Worm (Caenorhabditis elegans) whole organism, late embryonic: ENCODE data around the gene ptr-25.

ENCODE experiments used
- C08G9.2 ChIP-seq: sonication (generic microtip); optimal IDR thresholded peaks from 2 replicates; lab custom pipeline; 2016; ENCODE audit warnings: mild to moderate bottlenecking, missing genetic modification characterization, moderate library complexity, missing compliant biosample characterization
- C38D4.7 ChIP-seq: fragments of 200-800 bp; sonication (Bioruptor generic); optimal IDR thresholded peaks from 2 replicates; lab custom pipeline; 2018; ENCODE audit warnings: mild to moderate bottlenecking, missing genetic modification characterization, moderate library complexity, missing compliant biosample characterization
- F13H6.1 ChIP-seq: sonication (generic microtip); optimal IDR thresholded peaks from 2 replicates; lab custom pipeline; 2016; ENCODE audit warnings: missing genetic modification characterization, missing compliant biosample characterization
- K02D7.2 ChIP-seq: sonication (generic microtip); optimal IDR thresholded peaks from 2 replicates; lab custom pipeline; 2017; ENCODE audit warnings: mild to moderate bottlenecking, missing genetic modification characterization, missing compliant biosample characterization
- K09A11.1 ChIP-seq: sonication (generic microtip); optimal IDR thresholded peaks from 2 replicates; lab custom pipeline; 2017; ENCODE audit warnings: antibody characterized with exemption, mild to moderate bottlenecking, missing genetic modification characterization, missing compliant biosample characterization; ENCODE audit not compliant: insufficient read depth
- Y22D7AL.16 ChIP-seq: sonication (generic microtip); optimal IDR thresholded peaks from 2 replicates; lab custom pipeline; 2016; ENCODE audit warnings: missing genetic modification characterization, missing compliant biosample characterization
- ahr-1 ChIP-seq: sonication (generic microtip); optimal IDR thresholded peaks from 2 replicates; lab custom pipeline; 2016; ENCODE audit warnings: missing genetic modification characterization, missing compliant biosample characterization
- ceh-14 ChIP-seq: sonication (generic microtip); optimal IDR thresholded peaks from 2 replicates; lab custom pipeline; 2016; ENCODE audit warnings: missing genotype, missing genetic modification characterization, missing compliant biosample characterization
- ceh-2 ChIP-seq: sonication (generic microtip); optimal IDR thresholded peaks from 2 replicates; lab custom pipeline; 2016; ENCODE audit warnings: missing genotype, missing genetic modification characterization, missing compliant biosample characterization
- ceh-22 ChIP-seq: sonication (generic microtip); optimal IDR thresholded peaks from 2 replicates; lab custom pipeline; 2017; ENCODE audit warnings: missing biosample characterization, missing genetic modification characterization
- ceh-30 ChIP-seq: fragments of 150-350 bp; optimal IDR thresholded peaks from 2 replicates; lab custom pipeline; 2014; ENCODE audit warnings: missing biosample characterization, missing genetic modification characterization
- ceh-31 ChIP-seq: sonication (generic microtip); optimal IDR thresholded peaks from 2 replicates; lab custom pipeline; 2016; ENCODE audit warnings: missing genetic modification characterization, missing compliant biosample characterization
- ceh-48 ChIP-seq: sonication (generic microtip); optimal IDR thresholded peaks from 2 replicates; lab custom pipeline; 2016; ENCODE audit warnings: missing genetic modification characterization, inconsistent platforms, missing compliant biosample characterization
- ceh-6 ChIP-seq: fragments of 200-800 bp; sonication (Bioruptor generic); optimal IDR thresholded peaks from 2 replicates; lab custom pipeline; 2018; ENCODE audit warnings: mild to moderate bottlenecking, missing genetic modification characterization, missing compliant biosample characterization
- che-1 ChIP-seq: sonication (generic microtip); optimal IDR thresholded peaks from 2 replicates; lab custom pipeline; 2016; ENCODE audit warnings: mild to moderate bottlenecking, missing genetic modification characterization, missing compliant biosample characterization
- dmd-4 ChIP-seq: sonication (generic microtip); optimal IDR thresholded peaks from 2 replicates; lab custom pipeline; 2016; ENCODE audit warnings: borderline replicate concordance, missing genetic modification characterization, missing compliant biosample characterization
- dve-1 ChIP-seq: sonication (generic microtip); optimal IDR thresholded peaks from 2 replicates; lab custom pipeline; 2017; ENCODE audit warnings: antibody characterized with exemption, mild to moderate bottlenecking, missing genetic modification characterization, missing compliant biosample characterization
- elt-4 ChIP-seq: sonication (generic microtip); optimal IDR thresholded peaks from 2 replicates; lab custom pipeline; 2016; ENCODE audit warnings: missing genetic modification characterization, missing compliant biosample characterization
- ets-4 ChIP-seq: sonication (generic microtip); optimal IDR thresholded peaks from 2 replicates; lab custom pipeline; 2016; ENCODE audit warnings: missing genetic modification characterization, missing compliant biosample characterization
- eyg-1 ChIP-seq: sonication (generic microtip); optimal IDR thresholded peaks from 2 replicates; lab custom pipeline; 2016; ENCODE audit warnings: missing genotype, missing genetic modification characterization, missing compliant biosample characterization
- fkh-10 ChIP-seq: fragments of 150-350 bp; optimal IDR thresholded peaks from 2 replicates; lab custom pipeline; 2014; ENCODE audit warnings: missing biosample characterization, missing genetic modification reagents, missing genetic modification characterization
- fkh-6 ChIP-seq: sonication (generic microtip); optimal IDR thresholded peaks from 2 replicates; lab custom pipeline; 2016; ENCODE audit warnings: missing genetic modification characterization, missing compliant biosample characterization
- gmeb-2 ChIP-seq: sonication (generic microtip); optimal IDR thresholded peaks from 2 replicates; lab custom pipeline; 2016; ENCODE audit warnings: missing genetic modification characterization, inconsistent platforms, missing compliant biosample characterization
- hlh-13 ChIP-seq: fragments of 200-800 bp; sonication (Bioruptor generic); optimal IDR thresholded peaks from 2 replicates; lab custom pipeline; 2018; ENCODE audit warnings: mild to moderate bottlenecking, missing genetic modification characterization, missing compliant biosample characterization
- hlh-15 ChIP-seq: sonication (generic microtip); optimal IDR thresholded peaks from 2 replicates; lab custom pipeline; 2016; ENCODE audit warnings: missing genetic modification characterization, missing compliant biosample characterization
- hlh-30 ChIP-seq: sonication (generic microtip); optimal IDR thresholded peaks from 2 replicates; lab custom pipeline; 2017; ENCODE audit warnings: antibody characterized with exemption, missing genetic modification characterization, missing compliant biosample characterization; ENCODE audit not compliant: insufficient read depth
- hlh-6 ChIP-seq: sonication (generic microtip); optimal IDR thresholded peaks from 2 replicates; lab custom pipeline; 2016; ENCODE audit warnings: missing genotype, missing genetic modification characterization, missing compliant biosample characterization
- hlh-8 ChIP-seq: sonication (generic microtip); optimal IDR thresholded peaks from 2 replicates; lab custom pipeline; 2016; ENCODE audit warnings: missing genotype, missing genetic modification characterization, missing compliant biosample characterization
- lim-6 ChIP-seq: sonication (generic microtip); optimal IDR thresholded peaks from 2 replicates; lab custom pipeline; 2016; ENCODE audit warnings: missing genetic modification characterization, missing compliant biosample characterization
- mec-3 ChIP-seq: sonication (generic microtip); optimal IDR thresholded peaks from 2 replicates; lab custom pipeline; 2016; ENCODE audit warnings: borderline replicate concordance, missing genetic modification characterization, missing compliant biosample characterization
- nfya-1 ChIP-seq: sonication (generic microtip); optimal IDR thresholded peaks from 2 replicates; lab custom pipeline; 2017; ENCODE audit warnings: missing genetic modification characterization, mild to moderate bottlenecking, missing compliant biosample characterization, antibody characterized with exemption, moderate library complexity
- npax-4 ChIP-seq: sonication (generic microtip); optimal IDR thresholded peaks from 2 replicates; lab custom pipeline; 2016; ENCODE audit warnings: missing genetic modification characterization, missing compliant biosample characterization
- odd-2 ChIP-seq: sonication (generic microtip); optimal IDR thresholded peaks from 2 replicates; lab custom pipeline; 2017; ENCODE audit warnings: antibody characterized with exemption, mild to moderate bottlenecking, missing genetic modification characterization, missing compliant biosample characterization
- pag-3 ChIP-seq: sonication (generic microtip); optimal IDR thresholded peaks from 2 replicates; lab custom pipeline; 2016; ENCODE audit warnings: missing compliant biosample characterization, missing genetic modification characterization, borderline replicate concordance
- pat-9 ChIP-seq: fragments of 200-800 bp; sonication (Bioruptor generic); optimal IDR thresholded peaks from 2 replicates; lab custom pipeline; 2018; ENCODE audit warnings: mild to moderate bottlenecking, missing genetic modification characterization, moderate library complexity, missing compliant biosample characterization
- pax-1 ChIP-seq: fragments of 150-350 bp; optimal IDR thresholded peaks from 2 replicates; lab custom pipeline; 2014; ENCODE audit warnings: missing biosample characterization, missing genetic modification characterization
- pha-2 ChIP-seq: sonication (generic microtip); optimal IDR thresholded peaks from 2 replicates; lab custom pipeline; 2017; ENCODE audit warnings: mild to moderate bottlenecking, missing genetic modification characterization, missing compliant biosample characterization
- pqm-1 ChIP-seq: sonication (generic microtip); optimal IDR thresholded peaks from 2 replicates; lab custom pipeline; 2016; ENCODE audit warnings: missing genetic modification characterization, missing compliant biosample characterization
- pros-1 ChIP-seq: fragments of 150-350 bp; optimal IDR thresholded peaks from 2 replicates; lab custom pipeline; 2014; ENCODE audit warnings: missing biosample characterization, missing genetic modification reagents, missing genetic modification characterization
- ref-2 ChIP-seq: sonication (generic microtip); optimal IDR thresholded peaks from 2 replicates; lab custom pipeline; 2016; ENCODE audit warnings: missing genetic modification characterization, missing compliant biosample characterization
- rnt-1 ChIP-seq: sonication (generic microtip); optimal IDR thresholded peaks from 2 replicates; lab custom pipeline; 2016; ENCODE audit warnings: missing genetic modification characterization, missing compliant biosample characterization
- sdc-2 ChIP-seq: sonication (generic microtip); optimal IDR thresholded peaks from 2 replicates; lab custom pipeline; 2016; ENCODE audit warnings: missing genotype, missing genetic modification characterization, missing compliant biosample characterization
- sox-4 ChIP-seq: sonication (generic microtip); optimal IDR thresholded peaks from 2 replicates; lab custom pipeline; 2017; ENCODE audit warnings: mild to moderate bottlenecking, missing genetic modification characterization, inconsistent platforms, missing compliant biosample characterization
- syd-9 ChIP-seq: sonication (generic microtip); optimal IDR thresholded peaks from 2 replicates; lab custom pipeline; 2016; ENCODE audit warnings: mild to moderate bottlenecking, missing genetic modification characterization, moderate library complexity, missing compliant biosample characterization
- tbx-7 ChIP-seq: sonication (generic microtip); optimal IDR thresholded peaks from 2 replicates; lab custom pipeline; 2016; ENCODE audit warnings: missing genotype, missing genetic modification characterization, missing compliant biosample characterization
- ttx-3 ChIP-seq: sonication (generic microtip); optimal IDR thresholded peaks from 2 replicates; lab custom pipeline; 2016; ENCODE audit warnings: missing genetic modification reagents, missing genetic modification characterization, missing compliant biosample characterization
- unc-42 ChIP-seq: sonication (generic microtip); optimal IDR thresholded peaks from 2 replicates; lab custom pipeline; 2016; ENCODE audit warnings: missing genotype, missing genetic modification characterization, missing compliant biosample characterization
- unc-86 ChIP-seq: sonication (generic microtip); optimal IDR thresholded peaks from 2 replicates; lab custom pipeline; 2016; ENCODE audit warnings: missing genetic modification characterization, missing compliant biosample characterization
- zip-5 ChIP-seq: sonication (generic microtip); optimal IDR thresholded peaks from 2 replicates; lab custom pipeline; 2016; ENCODE audit warnings: missing genetic modification characterization, missing compliant biosample characterization

The ptr-25 gene

DNA sequence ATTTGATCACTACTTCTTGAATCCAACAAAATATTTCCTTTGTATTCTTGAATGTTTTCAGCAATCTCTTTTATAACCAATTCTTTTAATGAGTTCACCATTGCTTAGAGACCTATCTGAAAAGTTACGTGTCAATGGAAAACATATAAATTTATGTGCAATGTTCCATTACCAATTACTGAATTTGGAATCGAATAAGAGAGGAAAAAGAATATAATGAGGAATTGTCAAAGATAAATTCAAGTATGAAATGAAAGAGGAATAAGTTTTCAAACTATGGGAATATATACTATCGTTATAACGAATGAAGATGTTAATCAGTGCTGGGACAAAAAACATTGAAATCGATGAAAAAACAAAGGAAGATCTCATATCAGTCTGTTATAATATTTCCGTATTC is 36.9 kb upstream of the ptr-25 start, which contains the start of gene H04D03.4:
TSS of gene H04D03.4 (minus strand) at position 101 of the 400 bp plus-strand sequence.
- TF ChIP-seq pros-1 (tag; lab: Kevin White, UChicago) (no peak), dmd-4 (tag; lab: Kevin White, UChicago) (no peak), hlh-6 (tag; lab: Kevin White, UChicago) (no peak), pqm-1 (tag; lab: Kevin White, UChicago) (no peak), che-1 (tag; lab: Kevin White, UChicago) (no peak), syd-9 (no peak), unc-86 (tag; lab: Kevin White, UChicago) (no peak), tbx-7 (no peak), ceh-2 (tag; lab: Kevin White, UChicago) (no peak), pha-2 (tag; lab: Kevin White, UChicago) (no peak), sox-4 (no peak), C08G9.2 (no peak), ceh-6 (GFP tag; lab: Kevin White, UChicago) (no peak), Y22D7AL.16 (tag; lab: Kevin White, UChicago) (no peak), unc-42 (no peak), ets-4 (tag; lab: Kevin White, UChicago) (no peak), pax-1 (no peak), K09A11.1 (no peak), C38D4.7 (GFP tag; lab: Kevin White, UChicago) (no peak), ref-2 (tag; lab: Kevin White, UChicago) (no peak)
- TF ChIP-seq, all 69 proteins: peak for 0

DNA sequence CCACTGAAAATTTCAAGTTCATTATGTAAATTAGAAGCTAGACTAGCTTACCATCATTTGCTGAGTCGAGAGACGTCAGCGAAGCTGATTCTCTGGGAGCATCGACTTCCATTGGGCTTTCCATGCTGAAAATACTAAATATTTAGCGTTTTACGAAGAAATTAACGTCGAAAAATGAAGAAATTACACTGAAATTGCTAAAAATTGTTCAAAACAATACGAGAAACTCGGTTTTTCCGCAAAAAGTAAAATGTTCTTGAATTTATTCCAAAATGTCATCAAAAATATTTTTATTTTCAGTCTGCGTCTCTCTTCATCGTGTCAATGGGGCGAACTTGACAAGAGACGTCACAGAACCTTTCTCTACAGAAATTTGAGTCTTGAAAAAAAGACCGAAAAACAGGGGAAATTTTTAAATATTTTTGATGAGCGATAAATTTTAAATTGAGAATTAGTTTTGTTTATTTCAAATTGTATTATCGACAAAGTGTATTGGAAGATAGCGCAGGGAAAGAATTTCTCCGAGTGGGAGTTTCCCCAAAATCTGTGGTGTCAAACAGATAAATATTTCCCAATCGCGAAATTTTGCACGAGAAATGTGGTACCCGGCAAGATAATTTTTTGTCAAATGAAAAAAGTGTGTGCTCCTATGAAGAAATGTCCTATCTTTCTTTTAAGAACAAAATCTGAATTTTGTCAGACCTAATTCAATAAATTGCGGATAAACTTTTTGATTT is 27.3 kb upstream of the ptr-25 start, which contains the start of gene ecps-1:
TSS of gene ecps-1 (minus strand) at position 125 of the 737 bp plus-strand sequence.
- TF ChIP-seq gmeb-2 = no peak
- TF ChIP-seq ets-4 (tag; lab: Kevin White, UChicago) = peak; percentile 94
- TF ChIP-seq dve-1 = peak; percentile 23
- TF ChIP-seq ceh-14 (tag; lab: Kevin White, UChicago) = peak; percentile 78
- no peak for TF ChIP-seq mec-3
- TF ChIP-seq zip-5 = peak; percentile 89
- TF ChIP-seq nfya-1 (tag; lab: Kevin White, UChicago) = peak; percentile 67
- TF ChIP-seq pag-3 (tag; lab: Kevin White, UChicago) = no peak
- TF ChIP-seq sdc-2 = no peak
- no peak for TF ChIP-seq K09A11.1
- TF ChIP-seq eyg-1 (tag; lab: Kevin White, UChicago) = no peak
- no peak for TF ChIP-seq sox-4
- peak; percentile 45 for TF ChIP-seq ahr-1 (tag; lab: Kevin White, UChicago)
- TF ChIP-seq fkh-10 (GFP tag; lab: Kevin White, UChicago) = no peak
- peak; percentile 90 for TF ChIP-seq lim-6 (tag; lab: Kevin White, UChicago)
- no peak for TF ChIP-seq hlh-13 (GFP tag; lab: Kevin White, UChicago)
- peak; percentile 21 for TF ChIP-seq hlh-15 (tag; lab: Kevin White, UChicago)
- no peak for TF ChIP-seq odd-2 (tag; lab: Kevin White, UChicago)
- peak; percentile 22 for TF ChIP-seq F13H6.1 (tag; lab: Kevin White, UChicago)
- TF ChIP-seq hlh-30 = no peak
- TF ChIP-seq K02D7.2 (tag; lab: Kevin White, UChicago) = no peak
- TF ChIP-seq tbx-7 = peak; percentile 93
- TF ChIP-seq rnt-1 (tag; lab: Kevin White, UChicago) = peak; percentile 94
- TF ChIP-seq ceh-30 = peak; percentile 21
- peak; percentile 42 for TF ChIP-seq hlh-8 (tag; lab: Kevin White, UChicago)
- peak; percentile 99 for TF ChIP-seq ceh-31
- peak; percentile 56 for TF ChIP-seq unc-86 (tag; lab: Kevin White, UChicago)
- TF ChIP-seq elt-4 = no peak
- TF ChIP-seq npax-4 (tag; lab: Kevin White, UChicago) = no peak
- TF ChIP-seq ceh-6 (GFP tag; lab: Kevin White, UChicago) = no peak
- TF ChIP-seq pqm-1 (tag; lab: Kevin White, UChicago) = peak; percentile 70
- no peak for TF ChIP-seq ceh-22
- TF ChIP-seq dmd-4 (tag; lab: Kevin White, UChicago) = peak; percentile 28
- peak; percentile 8 for TF ChIP-seq ceh-48 (tag; lab: Kevin White, UChicago)
- TF ChIP-seq ttx-3 (tag; lab: Kevin White, UChicago) = no peak
- no peak for TF ChIP-seq pat-9 (tag; lab: Kevin White, UChicago)
- TF ChIP-seq pha-2 (tag; lab: Kevin White, UChicago) = no peak
- peak; percentile 87 for TF ChIP-seq ceh-2 (tag; lab: Kevin White, UChicago)
- TF ChIP-seq fkh-6 (tag; lab: Kevin White, UChicago) = peak; percentile 39
